Worm (Caenorhabditis elegans): Measurements from ENCODE around the gene npr-21.

npr-21 gene

ce11 chrX:17195080-17195479 lies 37.3 kb upstream of the npr-21 start, which contains the start of gene B0302.5:
TSS of gene B0302.5 (minus strand) at chrX:17195137.
- TF ChIP-seq pha-4 (tag; optimal IDR thresholded peaks at IDR 0.05) (no peak), ceh-43 (GFP tag; optimal IDR thresholded peaks at IDR 0.05) (no peak), ceh-39 (tag; optimal IDR thresholded peaks at IDR 0.05) (no peak), snpc-4 (tag; optimal IDR thresholded peaks at IDR 0.05) (no peak), ham-2 (GFP tag; optimal IDR thresholded peaks at IDR 0.05) (no peak), nhr-28 (tag; optimal IDR thresholded peaks at IDR 0.05) (no peak), unc-62 (GFP tag; optimal IDR thresholded peaks at IDR 0.05) (no peak), ces-1 (GFP tag; optimal IDR thresholded peaks at IDR 0.05) (no peak), unc-39 (tag; optimal IDR thresholded peaks at IDR 0.05) (no peak), zip-8 (tag; optimal IDR thresholded peaks at IDR 0.05) (no peak), flh-1 (GFP tag; optimal IDR thresholded peaks at IDR 0.05) (no peak), sem-2 (GFP tag; optimal IDR thresholded peaks at IDR 0.05) (no peak), nhr-2 (tag; optimal IDR thresholded peaks at IDR 0.05) (no peak), nhr-76 (tag; optimal IDR thresholded peaks at IDR 0.05) (no peak), sptf-1 (tag; optimal IDR thresholded peaks at IDR 0.05) (no peak), mep-1 (tag; optimal IDR thresholded peaks at IDR 0.05) (no peak), bed-3 (GFP tag; optimal IDR thresholded peaks at IDR 0.05) (no peak), lin-32 (GFP tag; optimal IDR thresholded peaks at IDR 0.05) (no peak), hlh-1 (tag; optimal IDR thresholded peaks at IDR 0.05) (no peak)

ce11 chrX:17185696-17186430 lies 28.1 kb upstream of the npr-21 start, which contains the start of gene sid-3:
TSS of gene sid-3 (plus strand) at chrX:17186380.
- TF ChIP-seq drap-1 (GFP tag; optimal IDR thresholded peaks at IDR 0.05) = no peak
- TF ChIP-seq hlh-1 (tag; optimal IDR thresholded peaks at IDR 0.05) = no peak
- TF ChIP-seq mep-1 (tag; optimal IDR thresholded peaks at IDR 0.05) = no peak
- TF ChIP-seq unc-62 (GFP tag; optimal IDR thresholded peaks at IDR 0.05) = no peak

ce11 chrX:17184363-17184762 lies 26.6 kb upstream of the npr-21 start:
- peak; percentile 48 for TF ChIP-seq hlh-1 (tag; optimal IDR thresholded peaks at IDR 0.05)
- no peak for TF ChIP-seq tbx-8 (GFP tag; optimal IDR thresholded peaks at IDR 0.05)
- TF ChIP-seq drap-1 (GFP tag; optimal IDR thresholded peaks at IDR 0.05) = peak; percentile 51
- peak; percentile 53 for TF ChIP-seq sptf-1 (tag; optimal IDR thresholded peaks at IDR 0.05)
- TF ChIP-seq elt-3 (tag; optimal IDR thresholded peaks at IDR 0.05) = peak; percentile 21
- TF ChIP-seq nhr-2 (tag; optimal IDR thresholded peaks at IDR 0.05) = no peak
- peak; percentile 69 for TF ChIP-seq ces-1 (GFP tag; optimal IDR thresholded peaks at IDR 0.05)
- TF ChIP-seq unc-62 (GFP tag; optimal IDR thresholded peaks at IDR 0.05) = no peak
- TF ChIP-seq nhr-28 (tag; optimal IDR thresholded peaks at IDR 0.05) = no peak
- TF ChIP-seq mls-2 (tag; optimal IDR thresholded peaks at IDR 0.05) = no peak
- TF ChIP-seq lin-32 (GFP tag; optimal IDR thresholded peaks at IDR 0.05) = no peak
- TF ChIP-seq nhr-237 (tag; optimal IDR thresholded peaks at IDR 0.05) = peak; percentile 80
- no peak for TF ChIP-seq ztf-11 (tag; optimal IDR thresholded peaks at IDR 0.05)
- no peak for TF ChIP-seq unc-39 (tag; optimal IDR thresholded peaks at IDR 0.05)
- no peak for TF ChIP-seq blmp-1 (tag; optimal IDR thresholded peaks at IDR 0.05)
- no peak for TF ChIP-seq mab-5 (tag; optimal IDR thresholded peaks at IDR 0.05)
- TF ChIP-seq zip-8 (tag; optimal IDR thresholded peaks at IDR 0.05) = no peak
- no peak for TF ChIP-seq cnd-1 (tag; optimal IDR thresholded peaks at IDR 0.05)
- TF ChIP-seq unc-120 (tag; optimal IDR thresholded peaks at IDR 0.05; ENCODE audit: poor library complexity, severe bottlenecking) = peak; percentile 52
- no peak for TF ChIP-seq sem-2 (GFP tag; optimal IDR thresholded peaks at IDR 0.05)
- no peak for TF ChIP-seq nhr-12 (tag; optimal IDR thresholded peaks at IDR 0.05)
- TF ChIP-seq mep-1 (tag; optimal IDR thresholded peaks at IDR 0.05) = peak; percentile 59
- TF ChIP-seq nhr-76 (tag; optimal IDR thresholded peaks at IDR 0.05) = no peak
- TF ChIP-seq M03D4.4 (tag; optimal IDR thresholded peaks at IDR 0.05) = peak; percentile 1
- TF ChIP-seq ceh-43 (GFP tag; optimal IDR thresholded peaks at IDR 0.05) = no peak
- TF ChIP-seq ceh-39 (tag; optimal IDR thresholded peaks at IDR 0.05) = no peak
- TF ChIP-seq flh-1 (GFP tag; optimal IDR thresholded peaks at IDR 0.05) = no peak
- no peak for TF ChIP-seq snpc-4 (tag; optimal IDR thresholded peaks at IDR 0.05)
- TF ChIP-seq ceh-83 (GFP tag; optimal IDR thresholded peaks at IDR 0.05) = no peak
- TF ChIP-seq bed-3 (GFP tag; optimal IDR thresholded peaks at IDR 0.05) = no peak
- TF ChIP-seq elt-1 (tag; optimal IDR thresholded peaks at IDR 0.05; ENCODE audit: borderline replicate concordance, insufficient read depth) = no peak
- peak; percentile 92 for TF ChIP-seq pha-4 (tag; optimal IDR thresholded peaks at IDR 0.05)
- no peak for TF ChIP-seq ham-2 (GFP tag; optimal IDR thresholded peaks at IDR 0.05)
- peak; percentile 38 for TF ChIP-seq lsy-2 (tag; optimal IDR thresholded peaks at IDR 0.05)
- TF ChIP-seq lin-13 (tag; optimal IDR thresholded peaks at IDR 0.05) = peak; percentile 45
